Worm (Caenorhabditis elegans) whole organism, early embryonic: ENCODE data around the gene col-74.

Source experiments
- ama-1 ChIP-seq: fragments of 150-350 bp; optimal IDR thresholded peaks from 2 replicates; lab custom pipeline; 2014
- ceh-36 ChIP-seq: sonication (generic microtip); optimal IDR thresholded peaks from 2 replicates; lab custom pipeline; 2016; ENCODE audit warnings: missing genetic modification characterization, inconsistent platforms, missing compliant biosample characterization
- scrt-1 ChIP-seq: fragments of 200-800 bp; sonication (Bioruptor generic); IDR thresholded peaks from 2 replicates; pipeline ENCODE4 v1.3.6; 2022; ENCODE audit warnings: missing genetic modification characterization, missing compliant biosample characterization

ce11 chrII:5854122-5854521, 23.9 kb downstream of the col-74 start, which contains the start of gene H41C03.1:
- TF ChIP-seq ceh-36 (tag; lab: Kevin White, UChicago): no peak
- TF ChIP-seq scrt-1 (GFP tag; lab: Robert Waterston, UW): no peak
- TF ChIP-seq ama-1 (lab: Kevin White, UChicago): no peak
